Fruit fly (Drosophila melanogaster) Kc167 (cell line): Measurements from ENCODE around the gene Ugt304A1.

Experiments used
- h ChIP-seq: fragments of >200 bp; optimal IDR thresholded peaks from 3 replicates; lab custom pipeline; 2018; ENCODE audit warnings: missing external identifiers
- ttk ChIP-seq: sonication (Bioruptor generic); optimal IDR thresholded peaks from 2 replicates; lab custom pipeline; 2017; ENCODE audit warnings: missing external identifiers

- TF ChIP-seq h (lab: Kevin White, UChicago) (no peak), ttk (lab: Kevin White, UChicago) (no peak)
Measured at dm6 chr3R:11196648-11197388, 21.6 kb upstream of the Ugt304A1 start.
